Worm (Caenorhabditis elegans): ENCODE measurements around the gene pmk-3.

Gene pmk-3

ce11 chrIV:8142735-8143550 lies 3.9 kb downstream of the pmk-3 start, which contains the start of gene pmk-2 (continued):
- TF ChIP-seq elt-2 (tag; optimal IDR thresholded peaks at IDR 0.05) (no peak), nhr-237 (tag; optimal IDR thresholded peaks at IDR 0.05) (no peak), hlh-4 (tag; optimal IDR thresholded peaks at IDR 0.05) (peak; percentile 22), Y116A8C.19 (tag; optimal IDR thresholded peaks at IDR 0.05; ENCODE audit: borderline replicate concordance) (no peak), nhr-20 (tag; optimal IDR thresholded peaks at IDR 0.05) (peak; percentile 10), fkh-4 (tag; optimal IDR thresholded peaks at IDR 0.05; ENCODE audit: borderline replicate concordance) (peak; percentile 41), jun-1 (tag; optimal IDR thresholded peaks at IDR 0.05) (no peak), lin-35 (GFP tag; optimal IDR thresholded peaks at IDR 0.05) (no peak), zip-4 (GFP tag; optimal IDR thresholded peaks at IDR 0.05) (no peak), dpl-1 (GFP tag; optimal IDR thresholded peaks at IDR 0.05) (no peak), hpl-2 (GFP tag; optimal IDR thresholded peaks at IDR 0.05) (no peak), C04F5.9 (tag; optimal IDR thresholded peaks at IDR 0.05) (no peak), xbp-1 (tag; optimal IDR thresholded peaks at IDR 0.05) (no peak), ceh-82 (tag; optimal IDR thresholded peaks at IDR 0.05) (peak in 1 of 3 experiments; percentile 5), pag-3 (tag; optimal IDR thresholded peaks at IDR 0.05; ENCODE audit: borderline replicate concordance, insufficient read depth) (no peak), nhr-47 (tag; optimal IDR thresholded peaks at IDR 0.05) (peak; percentile 52), aha-1 (tag; optimal IDR thresholded peaks at IDR 0.05) (no peak), isw-1 (GFP tag; IDR thresholded peaks at IDR 0.05) (no peak), efl-3 (GFP tag; optimal IDR thresholded peaks at IDR 0.05) (no peak), F16B12.6 (tag; optimal IDR thresholded peaks at IDR 0.05) (no peak), lin-14 (GFP tag; optimal IDR thresholded peaks at IDR 0.05) (peak; percentile 76), nhr-12 (tag; optimal IDR thresholded peaks at IDR 0.05) (no peak), ceh-63 (GFP tag; optimal IDR thresholded peaks at IDR 0.05) (no peak), nhr-28 (tag; optimal IDR thresholded peaks at IDR 0.05) (no peak), swsn-7 (tag; optimal IDR thresholded peaks at IDR 0.05) (no peak), pqm-1 (tag; optimal IDR thresholded peaks at IDR 0.05) (no peak), mab-9 (GFP tag; IDR thresholded peaks at IDR 0.05) (no peak), zag-1 (tag; optimal IDR thresholded peaks at IDR 0.05) (no peak), nhr-77 (tag; optimal IDR thresholded peaks at IDR 0.05) (no peak), alr-1 (tag; optimal IDR thresholded peaks at IDR 0.05; ENCODE audit: borderline replicate concordance) (no peak), sox-4 (tag; optimal IDR thresholded peaks at IDR 0.05) (peak; percentile 47), nhr-11 (tag; optimal IDR thresholded peaks at IDR 0.05) (peak; percentile 38), lir-3 (tag; optimal IDR thresholded peaks at IDR 0.05; ENCODE audit: poor library complexity) (no peak), ceh-8 (GFP tag; optimal IDR thresholded peaks at IDR 0.05) (peak; percentile 43), snpc-4 (tag; optimal IDR thresholded peaks at IDR 0.05) (no peak), unc-86 (tag; optimal IDR thresholded peaks at IDR 0.05) (no peak), snu-23 (GFP tag; optimal IDR thresholded peaks at IDR 0.05) (no peak), C34B4.2 (tag; optimal IDR thresholded peaks at IDR 0.05) (no peak), nhr-85 (tag) (no peak), mef-2 (tag; optimal IDR thresholded peaks at IDR 0.05) (no peak), ces-1 (GFP tag; optimal IDR thresholded peaks at IDR 0.05) (no peak), sup-37 (GFP tag; optimal IDR thresholded peaks at IDR 0.05) (no peak), irx-1 (tag; optimal IDR thresholded peaks at IDR 0.05) (no peak), sptf-1 (tag; optimal IDR thresholded peaks at IDR 0.05) (no peak), ztf-4 (tag; optimal IDR thresholded peaks at IDR 0.05) (no peak), lin-15B (tag; optimal IDR thresholded peaks at IDR 0.05) (no peak)

Measured in whole organism, L1 larva.